Worm (Caenorhabditis elegans) whole organism, young adult: ENCODE measurements around the gene Y20C6A.1.
"Not testable (repeated sequence)": the region's sequence is repeated elsewhere in the genome, so short reads cannot be mapped to it uniquely, and the experiment has no call there.

Source experiments
- B0019.2 ChIP-seq: fragments of 200-800 bp; sonication (Bioruptor generic); conservative IDR thresholded peaks from 2 replicates; pipeline ENCODE4 v1.3.6; 2022; ENCODE audit warnings: missing genetic modification reagents, missing genetic modification characterization, missing compliant biosample characterization
- F39B2.1 ChIP-seq: fragments of 200-800 bp; sonication (Bioruptor generic); IDR thresholded peaks from 2 replicates; pipeline ENCODE4 v1.3.6; 2022; ENCODE audit warnings: missing genetic modification reagents, missing genetic modification characterization, missing compliant biosample characterization
- K12H6.12 ChIP-seq: fragments of 200-800 bp; sonication (Bioruptor generic); optimal IDR thresholded peaks from 2 replicates; lab custom pipeline; 2018; ENCODE audit warnings: mild to moderate bottlenecking, missing genetic modification characterization, missing compliant biosample characterization
- T26A5.8 ChIP-seq: sonication (generic microtip); optimal IDR thresholded peaks from 2 replicates; lab custom pipeline; 2016; ENCODE audit warnings: missing genetic modification characterization, missing compliant biosample characterization
- Y56A3A.18 ChIP-seq: fragments of 200-800 bp; sonication (Bioruptor generic); IDR thresholded peaks from 2 replicates; pipeline ENCODE4 v1.3.6; 2022; ENCODE audit warnings: missing genetic modification reagents, missing genetic modification characterization, missing compliant biosample characterization
- ZK185.1 ChIP-seq: sonication (generic microtip); optimal IDR thresholded peaks from 2 replicates; lab custom pipeline; 2016; ENCODE audit warnings: mild to moderate bottlenecking, missing genetic modification characterization, missing compliant biosample characterization; ENCODE audit not compliant: poor library complexity, severe bottlenecking
- athp-1 ChIP-seq: sonication (generic microtip); optimal IDR thresholded peaks from 2 replicates; lab custom pipeline; 2017; ENCODE audit warnings: mild to moderate bottlenecking, missing genetic modification characterization, missing compliant biosample characterization
- ceh-40 ChIP-seq: fragments of 200-800 bp; sonication (Bioruptor generic); IDR thresholded peaks from 2 replicates; pipeline ENCODE4 v1.3.6; 2022; ENCODE audit warnings: missing genetic modification characterization, missing compliant biosample characterization
- ceh-79 ChIP-seq: sonication (generic microtip); optimal IDR thresholded peaks from 2 replicates; lab custom pipeline; 2017; ENCODE audit warnings: mild to moderate bottlenecking, missing genetic modification characterization, missing compliant biosample characterization
- ceh-91 ChIP-seq: fragments of 200-800 bp; sonication (Bioruptor generic); IDR thresholded peaks from 2 replicates; pipeline ENCODE4 v1.3.6; 2022; ENCODE audit warnings: missing genetic modification reagents, missing genetic modification characterization, missing compliant biosample characterization
- dox-1 ChIP-seq: fragments of 200-800 bp; sonication (Bioruptor generic); IDR thresholded peaks from 2 replicates; pipeline ENCODE4 v1.3.6; 2022; ENCODE audit warnings: missing genetic modification reagents, missing genetic modification characterization, missing compliant biosample characterization
- dpl-1 ChIP-seq: fragments of 150-350 bp; optimal IDR thresholded peaks from 2 replicates; lab custom pipeline; 2014; ENCODE audit warnings: missing biosample characterization, missing genetic modification reagents, missing genetic modification characterization
- ets-4 ChIP-seq: fragments of 200-800 bp; sonication (Bioruptor generic); optimal IDR thresholded peaks from 2 replicates; lab custom pipeline; 2018; ENCODE audit warnings: mild to moderate bottlenecking, missing genetic modification characterization, missing compliant biosample characterization
- hsf-1 ChIP-seq: fragments of 200-800 bp; sonication (Bioruptor generic); IDR thresholded peaks from 2 replicates; pipeline ENCODE4 v1.3.6; 2022; ENCODE audit warnings: missing genetic modification reagents, missing genetic modification characterization, missing compliant biosample characterization
- let-526 ChIP-seq: fragments of 200-800 bp; sonication (Bioruptor generic); IDR thresholded peaks from 2 replicates; pipeline ENCODE4 v1.3.6; 2022; ENCODE audit warnings: missing genetic modification reagents, missing genetic modification characterization, missing compliant biosample characterization
- let-607 ChIP-seq, 2 experiments: fragments of 200-800 bp in 1 of 2; sonication (Bioruptor generic) in 1 of 2; sonication (generic microtip) in 1 of 2; optimal IDR thresholded peaks; 2 replicates each; lab custom pipeline; 2016 to 2018; ENCODE audit warnings: mild to moderate bottlenecking in 2 of 2, missing compliant biosample characterization in 2 of 2, missing genetic modification characterization in 2 of 2, moderate library complexity in 2 of 2, missing genotype in 1 of 2
- lin-35 ChIP-seq, 3 experiments: fragments of 150-350 bp in 2 of 3; sonication (generic microtip) in 1 of 3; optimal IDR thresholded peaks; 2 replicates each; lab custom pipeline; 2014 to 2018; ENCODE audit warnings: missing biosample characterization in 3 of 3, missing genetic modification characterization in 3 of 3, missing genetic modification reagents in 3 of 3
- mcd-1 ChIP-seq: fragments of 200-800 bp; sonication (Bioruptor generic); IDR thresholded peaks from 2 replicates; pipeline ENCODE4 v1.3.6; 2022; ENCODE audit warnings: missing genetic modification reagents, missing genetic modification characterization, missing compliant biosample characterization
- mel-28 ChIP-seq: sonication (generic microtip); optimal IDR thresholded peaks from 2 replicates; lab custom pipeline; 2016; ENCODE audit warnings: borderline replicate concordance, mild to moderate bottlenecking, missing genetic modification characterization, missing compliant biosample characterization
- mes-4 ChIP-seq: sonication (generic microtip); optimal IDR thresholded peaks from 2 replicates; lab custom pipeline; 2016; ENCODE audit warnings: missing genotype, missing genetic modification characterization, missing compliant biosample characterization
- mxl-1 ChIP-seq: sonication (generic microtip); optimal IDR thresholded peaks from 2 replicates; lab custom pipeline; 2016; ENCODE audit warnings: missing genetic modification characterization, missing compliant biosample characterization
- nhr-179 ChIP-seq: sonication (generic microtip); optimal IDR thresholded peaks from 2 replicates; lab custom pipeline; 2016; ENCODE audit warnings: mild to moderate bottlenecking, missing genetic modification characterization, missing compliant biosample characterization
- nhr-27 ChIP-seq: fragments of 200-800 bp; sonication (Bioruptor generic); optimal IDR thresholded peaks from 2 replicates; lab custom pipeline; 2018; ENCODE audit warnings: mild to moderate bottlenecking, missing genetic modification characterization, moderate library complexity, missing compliant biosample characterization
- repo-1 ChIP-seq: sonication (generic microtip); optimal IDR thresholded peaks from 2 replicates; lab custom pipeline; 2017; ENCODE audit warnings: mild to moderate bottlenecking, missing genetic modification characterization, missing compliant biosample characterization
- sdz-38 ChIP-seq: sonication (generic microtip); optimal IDR thresholded peaks from 2 replicates; lab custom pipeline; 2016; ENCODE audit warnings: missing genotype, missing genetic modification characterization, missing compliant biosample characterization
- snpc-3.4 ChIP-seq: sonication (generic microtip); optimal IDR thresholded peaks from 2 replicates; lab custom pipeline; 2017; ENCODE audit warnings: missing genetic modification characterization, mild to moderate bottlenecking, missing compliant biosample characterization, antibody characterized with exemption, moderate library complexity, missing genotype, missing genetic modification reagents
- snpc-4 ChIP-seq, 5 experiments: fragments of 150-350 bp in 1 of 5; sonication (generic microtip) in 4 of 5; optimal IDR thresholded peaks; 2 replicates each; lab custom pipeline; 2014 to 2018; ENCODE audit warnings: missing genetic modification characterization in 5 of 5, missing biosample characterization in 3 of 5, antibody characterized with exemption in 2 of 5, mild to moderate bottlenecking in 2 of 5, missing compliant biosample characterization in 2 of 5, missing genotype in 2 of 5, moderate library complexity in 2 of 5, missing genetic modification reagents in 1 of 5
- somi-1 ChIP-seq: fragments of 200-800 bp; sonication (Bioruptor generic); optimal IDR thresholded peaks from 2 replicates; lab custom pipeline; 2018; ENCODE audit warnings: mild to moderate bottlenecking, missing genetic modification characterization, missing compliant biosample characterization
- xnd-1 ChIP-seq: sonication (generic microtip); optimal IDR thresholded peaks from 2 replicates; lab custom pipeline; 2016; ENCODE audit warnings: missing genotype, missing genetic modification reagents, missing genetic modification characterization, missing compliant biosample characterization
- zfh-2 ChIP-seq: fragments of 200-800 bp; sonication (Bioruptor generic); conservative IDR thresholded peaks from 2 replicates; pipeline ENCODE4 v1.3.6; 2022; ENCODE audit warnings: missing genetic modification reagents, missing genetic modification characterization, missing compliant biosample characterization
- ztf-25 ChIP-seq: fragments of 200-800 bp; sonication (Bioruptor generic); IDR thresholded peaks from 2 replicates; pipeline ENCODE4 v1.3.6; 2022; ENCODE audit warnings: missing genetic modification reagents, missing genetic modification characterization, missing compliant biosample characterization
- ztf-28 ChIP-seq: fragments of 200-800 bp; sonication (Bioruptor generic); IDR thresholded peaks from 2 replicates; pipeline ENCODE4 v1.3.6; 2022; ENCODE audit warnings: missing genetic modification reagents, missing genetic modification characterization, missing compliant biosample characterization

Y20C6A.1 gene

ce11 chrV:17376639-17377038 lies at the start of gene Y20C6A.1:
TSS of gene Y20C6A.1 (minus strand) at chrV:17376745.
- TF ChIP-seq let-526, result no peak
- TF ChIP-seq snpc-4 (GFP tag; optimal IDR thresholded peaks at IDR 0.05; lab: Kevin White, UChicago), result no peak
- peak in 1 of 4 experiments; percentile 44 for TF ChIP-seq snpc-4 (tag; optimal IDR thresholded peaks at IDR 0.05; lab: Kevin White, UChicago)

- TF ChIP-seq dox-1 (GFP tag; lab: Robert Waterston, UW), result peak; percentile 47
- TF ChIP-seq hsf-1 (GFP tag; lab: Robert Waterston, UW), result peak; percentile 94
- 0 out of 2 replicates have a peak, but pooled peaks have one; percentile 13 for TF ChIP-seq B0019.2 (GFP tag; lab: Robert Waterston, UW)
These were observed 44.2 kb upstream of the Y20C6A.1 start for ce11 chrV:17420753-17421152.

ce11 chrV:17416833-17417232 lies 40.3 kb upstream of the Y20C6A.1 start, which contains the start of gene clc-21:
TSS of gene clc-21 (plus strand) at chrV:17417133.
- TF ChIP-seq sdz-38 (tag; lab: Kevin White, UChicago) (no peak), mes-4 (tag; lab: Kevin White, UChicago) (no peak), dox-1 (GFP tag; lab: Robert Waterston, UW) (no peak), repo-1 (tag; lab: Kevin White, UChicago) (no peak), ztf-28 (GFP tag; lab: Robert Waterston, UW) (no peak), nhr-179 (no peak)

ce11 chrV:17414951-17415350 lies 38.4 kb upstream of the Y20C6A.1 start, which contains the start of gene T27C5.12:
TSS of gene T27C5.12 (plus strand) at chrV:17415251.
- TF ChIP-seq let-607 (tag; optimal IDR thresholded peaks at IDR 0.05; lab: Kevin White, UChicago) (no peak), mxl-1 (tag; lab: Kevin White, UChicago) (no peak), ceh-91 (GFP tag; lab: Robert Waterston, UW) (no peak), B0019.2 (GFP tag; lab: Robert Waterston, UW) (no peak), mcd-1 (GFP tag; lab: Robert Waterston, UW) (no peak), somi-1 (no peak), zfh-2 (GFP tag; lab: Robert Waterston, UW) (no peak), snpc-3.4 (tag; lab: Kevin White, UChicago) (no peak), K12H6.12 (tag; lab: Kevin White, UChicago) (no peak), athp-1 (tag; lab: Kevin White, UChicago) (no peak), mel-28 (no peak), F39B2.1 (GFP tag; lab: Robert Waterston, UW) (no peak), ceh-40 (GFP tag; lab: Robert Waterston, UW) (no peak), ztf-25 (GFP tag; lab: Robert Waterston, UW) (no peak), dpl-1 (no peak), ZK185.1 (tag; lab: Kevin White, UChicago) (no peak), Y56A3A.18 (GFP tag; lab: Robert Waterston, UW) (no peak), lin-35 (GFP tag; optimal IDR thresholded peaks at IDR 0.05; lab: Kevin White, UChicago) (no peak), ets-4 (no peak), nhr-27 (tag; lab: Kevin White, UChicago) (no peak)
- TF ChIP-seq, all 124 proteins: peak for 0

DNA sequence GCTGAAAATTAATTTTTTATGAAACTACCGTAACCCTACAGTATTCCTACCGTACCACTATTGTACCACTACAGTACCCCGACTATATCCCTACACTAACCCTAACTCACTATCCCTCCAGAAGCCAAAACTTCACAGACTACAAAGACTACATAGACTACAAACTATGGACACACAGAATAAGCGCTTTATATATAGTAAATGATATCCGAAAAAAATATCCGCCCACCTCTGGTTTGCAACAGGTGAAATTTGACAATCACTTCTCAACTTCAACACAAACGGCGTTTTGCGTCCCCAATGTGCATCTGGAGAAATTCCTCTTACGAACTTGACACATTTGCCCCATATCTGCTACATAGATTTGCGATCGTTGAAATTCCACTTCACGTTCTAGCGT lies 33.4 kb upstream of the Y20C6A.1 start, which contains the start of gene srh-132:
TSS of gene srh-132 (plus strand) at position 301 of the 400 bp plus-strand sequence.
- TF ChIP-seq T26A5.8, ceh-79, xnd-1 (tag; lab: Kevin White, UChicago): not testable (repeated sequence)
